Fruit fly (Drosophila melanogaster) whole organism, larva: Measurements from ENCODE around the gene mthl14.

Source experiments
- noc ChIP-seq: fragments of 200-800 bp; sonication (Bioruptor generic); optimal IDR thresholded peaks from 3 replicates; lab custom pipeline; 2019; ENCODE audit warnings: missing biosample characterization, mild to moderate bottlenecking, missing genetic modification characterization, moderate library complexity

mthl14 gene

DNA sequence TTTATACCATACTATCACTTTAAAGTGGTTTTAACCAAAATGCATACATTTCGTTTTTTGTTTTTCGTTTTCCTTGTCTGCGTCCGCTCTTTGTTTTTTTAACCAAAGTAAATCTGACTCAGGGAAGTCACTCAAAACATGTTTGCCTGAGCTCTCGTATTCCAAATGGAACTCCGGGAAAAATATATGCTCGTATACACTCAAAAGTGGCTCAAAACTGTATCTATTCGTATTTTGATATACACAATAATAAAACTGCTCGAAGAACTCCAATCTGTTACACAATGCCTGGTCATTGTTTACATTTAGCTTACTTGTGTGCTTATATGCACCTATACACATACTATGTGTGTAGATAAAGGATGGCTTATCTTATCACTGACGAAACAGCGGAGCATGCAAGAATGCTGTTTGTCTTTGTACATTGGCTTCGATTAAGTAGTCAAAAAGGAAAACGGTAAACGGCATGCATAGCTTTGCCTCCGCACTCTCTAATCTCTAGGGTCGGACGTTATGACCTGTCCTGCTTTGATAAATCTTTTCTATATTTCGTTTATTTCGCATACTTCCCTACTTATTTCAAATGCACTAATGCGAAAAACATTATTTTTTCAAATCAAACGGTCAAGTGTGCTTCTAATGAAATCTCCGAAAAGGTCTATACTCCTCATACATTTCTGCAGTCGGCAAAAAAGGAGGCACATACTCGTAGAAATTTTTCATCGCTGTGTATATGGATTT is 23.6 kb downstream of the mthl14 start, which contains the start of gene miple2:
Gene miple2 (plus strand): TSS at position 441 of the 741 bp plus-strand sequence.
- peak; percentile 47 for TF ChIP-seq noc

DNA sequence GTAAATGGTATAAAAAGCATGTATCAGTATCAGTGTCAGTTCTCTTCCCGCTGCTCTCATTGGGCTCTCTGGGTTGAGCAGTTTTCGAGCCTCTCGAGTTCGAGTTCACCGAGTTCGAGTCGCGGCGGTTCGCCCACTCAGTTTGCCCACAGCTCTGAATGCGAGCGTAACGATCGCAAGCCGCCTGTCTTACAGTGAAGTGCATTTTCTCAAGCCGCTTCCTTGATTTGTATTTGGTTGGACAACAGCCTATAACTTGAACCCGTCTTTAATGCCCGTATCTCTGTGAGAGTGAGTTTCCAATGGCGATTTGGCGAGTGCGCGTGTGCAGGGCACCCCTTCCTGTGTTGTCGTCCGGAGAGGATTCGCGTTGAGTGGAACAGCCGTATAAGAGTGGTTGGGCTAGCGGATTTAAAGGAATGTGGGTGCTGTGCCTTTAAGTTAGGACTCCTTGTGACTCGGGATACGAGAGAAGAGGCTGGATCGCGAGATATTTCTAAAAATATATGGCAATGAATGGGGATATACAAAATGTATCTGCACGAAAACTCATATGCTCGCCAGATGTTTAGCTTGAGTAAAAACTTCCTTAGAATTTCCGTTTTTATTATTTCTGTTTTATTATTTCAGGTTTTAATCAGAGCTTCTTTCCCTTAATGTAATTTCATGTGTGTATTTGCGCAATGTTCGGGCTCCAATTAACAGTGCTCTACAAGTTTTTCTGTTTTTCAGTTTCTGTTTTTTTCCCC is 24.4 kb downstream of the mthl14 start:
- TF ChIP-seq noc, result no peak

DNA sequence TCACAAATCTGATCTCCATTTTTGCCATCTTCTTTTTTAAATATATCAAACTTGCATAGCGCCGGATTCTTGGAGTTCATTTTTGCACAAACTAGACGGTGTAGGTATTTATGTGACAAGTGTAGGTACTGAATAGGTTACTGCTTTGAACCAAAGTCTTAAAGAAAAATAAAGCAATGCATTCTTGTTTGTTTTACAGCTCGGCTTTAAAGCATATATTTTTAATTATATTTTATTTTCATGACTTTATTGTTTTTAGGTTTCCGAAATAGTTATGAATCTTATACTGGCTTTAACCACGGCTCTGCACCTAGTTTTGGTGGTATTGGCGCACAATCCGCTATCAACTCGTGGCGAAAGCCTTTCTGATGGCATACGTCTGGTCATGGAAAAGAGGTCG is 26.0 kb downstream of the mthl14 start, which contains the start of gene CG32845:
Gene CG32845 (minus strand): TSS at position 101 of the 400 bp plus-strand sequence.
- no peak for TF ChIP-seq noc

DNA sequence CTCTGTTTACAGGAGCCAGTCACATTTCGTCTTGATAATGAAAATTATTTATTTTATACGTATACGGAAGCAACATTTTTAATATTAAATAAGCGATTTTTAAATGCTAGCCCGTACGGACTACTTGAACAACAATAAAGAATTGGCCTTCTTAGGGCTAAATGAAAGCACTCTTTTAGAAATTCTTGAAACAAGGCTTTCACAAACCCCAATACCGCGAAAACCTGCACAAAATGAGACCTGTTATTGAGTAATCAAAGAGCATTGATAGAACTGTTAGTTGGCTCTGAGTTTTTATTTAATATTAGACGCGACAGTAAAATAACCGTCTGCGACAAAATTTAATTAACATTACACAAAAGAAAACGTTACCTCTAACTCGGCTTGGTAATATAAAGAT is 27.6 kb downstream of the mthl14 start, which contains the start of gene ttm2:
Gene ttm2 (plus strand): TSS at position 301 of the 400 bp plus-strand sequence.
- TF ChIP-seq noc, result no peak

DNA sequence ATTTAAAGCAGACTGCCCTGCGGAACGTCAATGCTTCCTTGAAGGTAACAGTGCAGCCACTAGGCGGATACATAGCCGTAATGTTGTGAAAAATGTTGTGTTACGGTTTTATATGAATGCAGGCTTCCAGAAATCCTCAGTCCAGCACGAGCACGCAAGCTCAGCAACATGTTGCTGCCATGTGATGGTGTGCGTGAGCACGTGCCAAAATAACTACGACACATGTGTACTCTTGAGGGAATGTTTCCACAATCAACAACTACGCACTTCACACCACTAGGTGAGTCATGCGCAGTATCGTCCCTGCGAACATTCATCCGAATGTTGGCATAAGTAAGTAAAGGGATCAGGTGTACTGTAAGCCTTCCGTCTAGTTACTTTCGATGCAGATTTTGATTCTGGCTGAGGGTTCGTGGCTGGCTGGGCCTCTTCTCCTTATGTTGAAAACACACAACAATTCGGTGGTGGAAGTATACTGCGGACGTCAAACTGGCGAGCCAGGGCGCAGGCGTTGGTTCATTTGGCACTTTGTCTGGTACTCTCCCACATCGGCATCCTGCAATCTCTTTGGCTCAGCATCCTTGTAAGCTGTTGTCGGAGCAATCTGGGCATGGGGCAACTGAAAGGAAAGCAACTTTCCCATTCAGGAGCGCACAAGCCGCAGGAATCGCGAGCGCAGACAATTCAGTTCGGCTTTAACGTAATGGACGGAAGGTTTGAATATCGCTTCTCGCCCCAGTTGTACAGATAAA is 29.6 kb downstream of the mthl14 start, which contains the start of gene RhoGEF3:
Gene RhoGEF3 (plus strand): TSS at position 702 of the 752 bp plus-strand sequence.
- no peak for TF ChIP-seq noc

DNA sequence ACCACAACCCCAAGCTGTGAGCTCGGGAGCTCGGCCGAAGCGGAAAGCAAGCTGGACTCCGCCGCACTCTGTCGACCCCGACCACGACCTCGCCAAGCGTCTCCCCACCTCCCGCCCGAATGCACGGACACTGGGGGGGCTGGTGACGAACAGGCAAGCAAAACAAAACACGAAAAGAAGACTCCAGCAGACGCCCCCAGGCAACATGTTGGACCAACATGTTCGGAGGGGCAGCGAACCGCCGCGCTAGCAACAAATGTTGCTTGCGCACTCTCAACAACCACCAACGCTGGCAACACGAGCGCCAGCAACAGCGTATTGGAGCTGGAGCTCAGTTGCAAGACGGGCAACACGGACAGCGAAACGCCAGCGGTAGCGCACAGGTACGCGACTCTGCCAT is 35.0 kb downstream of the mthl14 start:
- no peak for TF ChIP-seq noc

DNA sequence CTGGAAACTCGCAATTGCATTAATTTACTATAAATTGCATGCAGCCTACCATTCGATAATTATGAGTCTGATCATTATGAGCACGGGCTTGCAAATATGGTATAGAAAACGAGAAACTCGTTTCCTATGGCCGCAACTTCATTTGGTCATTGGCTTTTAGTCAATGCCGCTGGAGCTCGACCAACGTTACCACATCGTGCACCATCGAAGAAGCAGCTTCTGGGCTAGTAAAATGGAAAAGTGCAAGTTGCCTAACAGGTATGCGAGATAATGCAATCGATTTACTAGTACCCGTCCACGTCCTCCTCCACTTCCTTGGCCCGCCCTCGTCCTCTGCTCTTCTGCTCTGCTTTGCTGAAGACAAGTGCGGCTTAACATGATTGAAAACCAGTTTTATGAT is 37.0 kb downstream of the mthl14 start:
- TF ChIP-seq noc, result no peak

DNA sequence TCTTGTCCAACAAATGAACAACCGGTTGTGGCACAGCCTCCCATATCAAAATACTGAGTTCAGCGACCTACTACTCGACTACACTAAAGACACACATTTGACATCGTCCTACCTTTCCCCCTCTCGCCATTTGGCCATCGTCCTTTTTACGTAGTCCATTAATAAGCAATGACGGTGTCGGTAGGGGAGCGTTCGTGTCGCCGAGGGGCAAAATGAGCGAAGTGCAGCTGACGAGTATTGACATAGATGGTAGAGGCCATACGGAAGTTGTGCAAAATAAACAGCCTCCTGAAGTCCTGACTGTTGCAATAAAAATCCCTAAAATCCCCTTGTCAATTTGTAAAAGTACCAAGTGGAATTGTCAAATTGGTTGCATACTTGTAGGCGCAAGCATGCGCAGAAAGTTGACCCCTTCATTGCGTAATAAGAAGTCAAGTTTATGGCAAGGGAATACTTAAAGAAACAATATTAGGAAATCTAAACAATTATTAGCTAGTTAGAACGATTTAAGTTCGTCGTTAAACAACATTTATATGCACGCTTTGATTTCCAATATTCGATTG is 44.4 kb downstream of the mthl14 start:
- TF ChIP-seq noc, result no peak

DNA sequence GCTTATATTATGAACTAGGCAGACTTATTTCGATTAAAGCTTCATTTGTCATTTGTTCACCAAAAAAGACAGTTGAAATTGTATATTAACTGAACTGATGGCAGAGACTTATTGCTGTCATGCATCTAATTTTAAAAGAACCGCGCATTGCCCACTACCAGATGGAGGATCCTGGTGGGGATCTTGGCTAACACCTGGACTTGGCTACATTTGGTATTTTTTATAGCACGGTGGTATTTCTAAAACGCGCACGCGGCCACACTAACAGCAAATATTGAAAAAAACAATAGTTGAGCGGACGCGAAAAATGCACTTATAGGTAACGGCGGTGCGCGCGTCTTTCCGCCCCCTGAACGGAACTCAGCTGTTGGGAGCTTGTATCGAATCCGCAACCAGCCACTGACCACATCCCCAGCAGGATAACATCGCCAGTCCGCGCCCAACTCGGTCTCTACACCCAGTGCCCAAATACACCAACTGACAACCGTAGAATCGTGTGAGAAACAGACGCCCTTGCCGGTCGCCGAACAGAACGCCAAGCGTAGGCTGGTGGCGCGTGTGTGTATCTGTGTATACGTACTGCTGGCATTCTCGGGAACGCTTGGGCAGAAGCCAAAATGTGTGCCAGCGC is 45.0 kb downstream of the mthl14 start:
- TF ChIP-seq noc, result no peak

DNA sequence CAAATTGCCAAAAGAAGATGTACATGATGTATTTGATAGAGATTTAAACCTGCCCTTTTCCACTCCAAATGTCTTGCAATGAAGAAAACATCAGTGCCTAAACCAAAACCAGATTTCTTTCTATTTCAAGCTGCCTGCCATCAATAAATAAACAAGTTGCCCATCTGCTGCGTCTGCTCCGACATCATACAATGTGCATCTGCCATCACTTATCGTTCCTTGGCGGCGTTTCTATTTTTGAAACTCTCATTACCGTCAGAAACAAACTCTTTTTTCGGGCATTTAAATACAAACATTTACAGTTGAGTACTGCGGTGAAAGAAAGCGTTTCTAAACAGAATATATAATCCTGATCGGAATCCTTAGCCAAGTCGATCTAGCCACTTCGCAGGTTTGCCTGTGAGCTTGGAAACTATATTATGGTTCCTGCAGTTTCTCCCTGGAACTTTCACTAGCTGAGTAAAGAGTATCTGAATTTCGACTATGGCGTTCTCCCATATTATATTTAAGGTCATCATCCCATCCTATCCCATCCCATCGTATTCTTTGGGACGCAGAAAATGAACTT is 47.6 kb downstream of the mthl14 start:
- no peak for TF ChIP-seq noc

DNA sequence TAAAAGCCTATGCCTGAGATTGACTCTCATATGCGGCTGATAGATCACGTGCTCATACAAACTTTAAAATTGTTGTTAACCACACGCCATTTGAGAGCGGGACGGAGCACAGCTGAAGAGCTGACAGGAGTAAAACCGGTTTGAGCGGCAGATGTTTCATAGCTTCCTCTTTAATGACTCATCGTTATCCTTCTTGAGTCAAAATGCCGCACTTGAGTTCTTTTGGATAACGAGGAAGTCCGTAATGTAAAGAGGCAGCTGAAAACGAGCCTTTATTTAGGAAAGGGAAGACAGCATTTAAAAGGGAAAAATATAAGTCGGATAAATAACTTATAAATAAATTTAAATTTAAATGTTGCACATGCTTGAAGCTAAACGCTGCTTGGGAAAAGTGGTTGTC is 49.9 kb downstream of the mthl14 start:
- TF ChIP-seq noc, result no peak

DNA sequence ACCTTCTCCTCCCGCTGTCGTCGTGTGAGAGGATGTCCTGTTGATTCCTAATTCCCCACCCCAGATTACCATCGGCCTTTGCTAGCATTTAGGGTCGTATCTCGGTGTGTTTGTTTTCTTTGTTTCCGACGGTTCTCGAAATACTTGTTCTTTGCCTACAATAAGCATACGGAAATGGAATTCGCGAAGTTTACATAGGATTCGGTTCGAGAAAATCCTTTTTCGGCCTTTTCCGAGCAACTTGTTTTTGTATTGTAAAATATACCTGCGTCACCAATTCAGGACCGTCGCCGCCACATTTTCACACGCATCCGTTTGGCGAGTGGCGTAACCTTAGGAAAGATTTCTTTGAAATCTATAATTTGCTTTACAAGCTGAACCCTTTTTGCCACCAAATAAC is 51.2 kb downstream of the mthl14 start:
- no peak for TF ChIP-seq noc
